Fruit fly (Drosophila melanogaster): ENCODE results near the gene CG31174.

CG31174 gene

DNA sequence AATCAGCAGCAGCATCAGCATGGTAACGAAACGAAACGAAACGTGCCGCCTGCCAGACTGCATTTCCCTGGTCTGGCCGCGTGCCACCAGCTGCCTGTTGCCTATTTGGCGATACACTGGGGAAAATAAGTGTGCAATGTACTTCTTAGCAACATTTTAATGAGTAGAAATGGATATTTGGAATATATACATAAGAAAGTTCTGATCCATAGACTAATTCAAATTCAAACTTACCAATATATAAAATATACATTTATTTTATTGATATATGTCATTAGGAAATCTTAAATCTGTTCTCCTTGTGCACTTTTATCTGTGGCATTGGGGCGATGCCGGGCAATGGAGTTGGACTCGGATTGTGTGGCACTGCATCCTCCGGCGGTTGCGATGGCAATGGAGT lies 24.6 kb upstream of the CG31174 start (continued):
- TF ChIP-seq fd85E (GFP tag; optimal IDR thresholded peaks at IDR 0.05) = no peak
- TF ChIP-seq CG11294 (GFP tag; IDR thresholded peaks at IDR 0.05) = peak; percentile 65
- peak; percentile 58 for TF ChIP-seq CG8632 (GFP tag; optimal IDR thresholded peaks at IDR 0.05)
- peak; percentile 81 for TF ChIP-seq CG3919 (GFP tag; optimal IDR thresholded peaks at IDR 0.05)
- TF ChIP-seq CG11902 (GFP tag; optimal IDR thresholded peaks at IDR 0.05) = no peak
- no peak for TF ChIP-seq Blimp-1 (GFP tag; optimal IDR thresholded peaks at IDR 0.05)
- peak; percentile 12 for TF ChIP-seq CG7368 (GFP tag; optimal IDR thresholded peaks at IDR 0.05)
- TF ChIP-seq Hr39 (GFP tag; optimal IDR thresholded peaks at IDR 0.05) = no peak
- peak; percentile 96 for TF ChIP-seq CG32006 (GFP tag; optimal IDR thresholded peaks at IDR 0.05)
- peak; percentile 86 for TF ChIP-seq Gug (GFP tag; IDR thresholded peaks at IDR 0.05)
- TF ChIP-seq svp (GFP tag) = peak; percentile 64
- no peak for TF ChIP-seq Ets21C (GFP tag; optimal IDR thresholded peaks at IDR 0.05)
- TF ChIP-seq CG1621 (tag; optimal IDR thresholded peaks at IDR 0.05) = peak; percentile 73
- TF ChIP-seq CG6792 (GFP tag; optimal IDR thresholded peaks at IDR 0.05) = peak; percentile 45
- peak; percentile 36 to 88 for TF ChIP-seq salr (GFP tag; optimal IDR thresholded peaks at IDR 0.05)
- peak; percentile 86 for TF ChIP-seq dsx (GFP tag; optimal IDR thresholded peaks at IDR 0.05; ENCODE audit: poor library complexity, severe bottlenecking)
- peak; percentile 92 for TF ChIP-seq CG15336 (GFP tag; IDR thresholded peaks at IDR 0.05)
- TF ChIP-seq ss (GFP tag; optimal IDR thresholded peaks at IDR 0.05) = peak; percentile 79 to 80
- TF ChIP-seq Smox (GFP tag; optimal IDR thresholded peaks at IDR 0.05) = no peak
- TF ChIP-seq Sox15 (GFP tag; optimal IDR thresholded peaks at IDR 0.05) = peak; percentile 15
- TF ChIP-seq eg (GFP tag; IDR thresholded peaks at IDR 0.05) = peak; percentile 88
- no peak for TF ChIP-seq CG6854 (GFP tag; optimal IDR thresholded peaks at IDR 0.05)

DNA sequence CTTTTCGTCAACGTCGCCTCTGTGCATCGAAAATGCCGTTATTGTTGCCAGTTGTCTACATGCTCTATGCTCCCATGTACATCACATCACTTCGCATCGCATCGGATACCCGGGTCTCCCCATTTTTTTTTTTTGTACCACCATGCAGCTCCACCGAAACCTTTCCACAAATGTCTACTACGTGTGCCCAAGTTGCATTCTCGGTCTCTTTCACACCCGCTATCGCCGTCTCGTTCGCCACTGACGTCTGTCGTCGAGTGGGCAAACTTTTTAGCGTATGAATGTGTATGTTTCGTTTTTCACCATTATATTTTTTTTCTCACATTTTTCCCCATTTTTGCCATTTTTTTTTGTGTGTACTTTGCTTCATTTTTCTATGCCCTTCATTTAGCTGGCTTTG lies 23.1 kb upstream of the CG31174 start:
- TF ChIP-seq svp (GFP tag) = peak; percentile 32
- TF ChIP-seq CG1621 (tag; optimal IDR thresholded peaks at IDR 0.05) = peak; percentile 21
- peak; percentile 17 for TF ChIP-seq dsx (GFP tag; optimal IDR thresholded peaks at IDR 0.05; ENCODE audit: poor library complexity, severe bottlenecking)
- TF ChIP-seq Sox102F (GFP tag; optimal IDR thresholded peaks at IDR 0.05) = no peak
- TF ChIP-seq ss (GFP tag; optimal IDR thresholded peaks at IDR 0.05) = peak in 1 of 2 experiments; percentile 53
- TF ChIP-seq CG7368 (GFP tag; optimal IDR thresholded peaks at IDR 0.05) = no peak
- peak; percentile 17 for TF ChIP-seq CG6808 (GFP tag; optimal IDR thresholded peaks at IDR 0.05)
- peak; percentile 55 for TF ChIP-seq Eip78C (GFP tag)
- peak; percentile 56; the same call in 2 of the 3 replicates for TF ChIP-seq CG6163 (GFP tag; IDR thresholded peaks at IDR 0.05)
- TF ChIP-seq spab (GFP tag; optimal IDR thresholded peaks at IDR 0.05) = peak; percentile 36
- peak; percentile 25; the same call in 2 of the 3 replicates for TF ChIP-seq eg (GFP tag; IDR thresholded peaks at IDR 0.05)
- no peak for TF ChIP-seq CG8119 (GFP tag; IDR thresholded peaks at IDR 0.05)
- TF ChIP-seq CG32006 (GFP tag; optimal IDR thresholded peaks at IDR 0.05) = peak; percentile 11

DNA sequence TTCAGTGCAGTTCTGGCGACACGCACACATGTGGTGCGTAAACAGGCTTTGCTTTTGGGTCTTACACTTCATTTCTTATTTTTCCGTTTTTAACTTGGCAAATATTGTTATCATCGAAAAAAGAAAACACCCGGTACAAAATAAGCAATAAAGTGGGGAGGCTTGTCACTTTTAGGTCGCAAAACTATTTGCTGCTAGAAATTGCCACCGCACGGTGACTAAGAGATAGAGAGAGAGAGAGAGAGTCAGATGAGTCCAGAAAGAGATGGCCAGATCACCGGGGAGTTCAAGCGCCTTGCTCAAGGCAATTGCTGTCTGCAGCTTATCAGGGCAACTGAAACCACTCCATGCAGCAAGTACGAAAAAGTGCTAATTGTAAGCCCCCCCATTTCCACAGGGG lies 21.4 kb upstream of the CG31174 start:
- TF ChIP-seq esn (GFP tag; optimal IDR thresholded peaks at IDR 0.05) = peak; percentile 13
- TF ChIP-seq CG15336 (GFP tag; IDR thresholded peaks at IDR 0.05) = no peak
- TF ChIP-seq CG6163 (GFP tag; IDR thresholded peaks at IDR 0.05) = peak; percentile 17; the same call in 1 of the 3 replicates
- TF ChIP-seq CG6276 (GFP tag; optimal IDR thresholded peaks at IDR 0.05) = peak; percentile 18
- peak; percentile 50; the same call in 1 of the 3 replicates for TF ChIP-seq eg (GFP tag; IDR thresholded peaks at IDR 0.05)
- TF ChIP-seq acj6 (GFP tag; optimal IDR thresholded peaks at IDR 0.05) = no peak
- TF ChIP-seq CG16779 (tag; optimal IDR thresholded peaks at IDR 0.05) = peak; percentile 1
- peak; percentile 74 for TF ChIP-seq svp (GFP tag)
- peak; percentile 8 for TF ChIP-seq CG6808 (GFP tag; optimal IDR thresholded peaks at IDR 0.05)

DNA sequence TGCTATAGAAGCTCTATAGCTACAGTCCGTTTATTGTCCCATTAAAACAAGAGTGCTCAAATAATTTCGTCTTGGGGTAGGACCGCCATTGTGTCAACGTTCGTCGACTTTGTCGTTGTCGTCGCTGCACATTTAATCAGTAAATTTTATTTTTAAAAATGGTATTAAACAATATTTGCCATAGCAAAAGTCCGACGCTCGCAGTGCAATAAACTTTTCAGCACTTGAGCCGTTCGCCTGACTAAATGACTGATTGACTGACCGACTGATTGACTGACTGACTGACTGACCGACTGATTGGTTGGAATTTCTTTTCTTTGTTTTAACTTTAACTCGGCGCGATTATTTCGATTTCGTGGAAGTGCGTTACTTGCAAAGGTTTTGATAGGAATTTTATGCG lies 20.6 kb upstream of the CG31174 start:
- TF ChIP-seq Lpt (GFP tag; optimal IDR thresholded peaks at IDR 0.05) (no peak), eg (GFP tag; IDR thresholded peaks at IDR 0.05) (no peak), vri (GFP tag; optimal IDR thresholded peaks at IDR 0.05) (peak; percentile 96), spab (GFP tag; optimal IDR thresholded peaks at IDR 0.05) (no peak), Ets21C (GFP tag; optimal IDR thresholded peaks at IDR 0.05) (no peak), cyc (GFP tag; optimal IDR thresholded peaks at IDR 0.05) (no peak), Blimp-1 (GFP tag; optimal IDR thresholded peaks at IDR 0.05) (no peak), CG4318 (GFP tag; optimal IDR thresholded peaks at IDR 0.05) (no peak), CG6163 (GFP tag; IDR thresholded peaks at IDR 0.05) (0 out of 3 replicates have a peak, but pooled peaks have one; percentile 6), Eip93F (GFP tag; optimal IDR thresholded peaks at IDR 0.05) (peak; percentile 83), CG8119 (GFP tag; IDR thresholded peaks at IDR 0.05) (no peak), acj6 (GFP tag; optimal IDR thresholded peaks at IDR 0.05) (no peak), CG1621 (tag; optimal IDR thresholded peaks at IDR 0.05) (no peak), fd59A (GFP tag; optimal IDR thresholded peaks at IDR 0.05) (no peak), ss (GFP tag; optimal IDR thresholded peaks at IDR 0.05) (no peak), topi (GFP tag; optimal IDR thresholded peaks at IDR 0.05) (no peak), fkh (GFP tag; optimal IDR thresholded peaks at IDR 0.05) (no peak), svp (GFP tag) (peak; percentile 84), CG10631 (GFP tag; optimal IDR thresholded peaks at IDR 0.05) (no peak), Sox14 (GFP tag; optimal IDR thresholded peaks at IDR 0.05) (peak; percentile 19), dac (GFP tag; optimal IDR thresholded peaks at IDR 0.05) (no peak), lz (GFP tag; optimal IDR thresholded peaks at IDR 0.05) (no peak), CG6276 (GFP tag; optimal IDR thresholded peaks at IDR 0.05) (no peak)

Data from whole organism, prepupa.